Fruit fly (Drosophila melanogaster) whole organism, embryonic: ENCODE results near the gene Obp19b.

Experiments
- Fer2 ChIP-seq: fragments of 200-800 bp; sonication (Bioruptor generic); optimal IDR thresholded peaks from 2 replicates; lab custom pipeline; 2018; ENCODE audit warnings: missing biosample characterization, mild to moderate bottlenecking, missing genetic modification characterization, moderate library complexity
- HLH54F ChIP-seq: fragments of 200-800 bp; sonication (Bioruptor generic); optimal IDR thresholded peaks from 3 replicates; lab custom pipeline; 2016; ENCODE audit warnings: missing biosample characterization, missing genetic modification characterization
- Hr39 ChIP-seq: fragments of >200 bp; optimal IDR thresholded peaks from 2 replicates; lab custom pipeline; 2017

dm6 chrX:20433345-20434332 lies 17.1 kb downstream of the Obp19b start, which contains the start of gene CG1695:
- peak; percentile 1 for TF ChIP-seq HLH54F
- TF ChIP-seq Hr39 (lab: Kevin White, UChicago) = no peak
- no peak for TF ChIP-seq Fer2 (tag; lab: Kevin White, UChicago)
